Worm (Caenorhabditis elegans) whole organism, L2 larva: Measurements from ENCODE around the gene serp-1.2.
A peak's percentile ranks its signal among the peaks of the same experiment; 100 is the strongest.

Experiments
- F13H6.1 ChIP-seq: sonication (generic microtip); optimal IDR thresholded peaks from 2 replicates; lab custom pipeline; 2016; ENCODE audit warnings: missing genetic modification characterization, missing compliant biosample characterization
- R02D3.7 ChIP-seq: fragments of 150-350 bp; optimal IDR thresholded peaks from 2 replicates; lab custom pipeline; 2014; ENCODE audit warnings: missing biosample characterization, missing genetic modification characterization
- Y55F3AM.14 ChIP-seq: fragments of 200-800 bp; sonication (Bioruptor generic); optimal IDR thresholded peaks from 2 replicates; lab custom pipeline; 2018; ENCODE audit warnings: mild to moderate bottlenecking, missing genetic modification characterization, missing compliant biosample characterization
- alr-1 ChIP-seq: fragments of 150-350 bp; optimal IDR thresholded peaks from 2 replicates; lab custom pipeline; 2014; ENCODE audit warnings: missing biosample characterization, missing genetic modification characterization
- ama-1 ChIP-seq: fragments of 150-350 bp; optimal IDR thresholded peaks from 2 replicates; lab custom pipeline; 2018; ENCODE audit warnings: inconsistent platforms
- blmp-1 ChIP-seq: sonication (generic microtip); optimal IDR thresholded peaks from 2 replicates; lab custom pipeline; 2017; ENCODE audit warnings: missing genetic modification characterization, mild to moderate bottlenecking, missing compliant biosample characterization, antibody characterized with exemption, moderate library complexity; ENCODE audit not compliant: insufficient read depth
- ceh-16 ChIP-seq: fragments of 150-350 bp; optimal IDR thresholded peaks from 2 replicates; lab custom pipeline; 2014; ENCODE audit warnings: missing biosample characterization, missing genetic modification characterization
- ceh-82 ChIP-seq: fragments of 150-350 bp; optimal IDR thresholded peaks from 2 replicates; lab custom pipeline; 2014; ENCODE audit warnings: missing biosample characterization, missing genetic modification characterization
- crh-2 ChIP-seq: sonication (generic microtip); optimal IDR thresholded peaks from 2 replicates; lab custom pipeline; 2017; ENCODE audit warnings: missing biosample characterization, missing genetic modification characterization
- dmd-4 ChIP-seq: sonication (generic microtip); optimal IDR thresholded peaks from 2 replicates; lab custom pipeline; 2017; ENCODE audit warnings: missing biosample characterization, missing genetic modification characterization
- egl-27 ChIP-seq: sonication (generic microtip); optimal IDR thresholded peaks from 3 replicates; lab custom pipeline; 2017; ENCODE audit warnings: missing biosample characterization, missing genetic modification reagents, missing genetic modification characterization
- elt-1 ChIP-seq: fragments of 150-350 bp; optimal IDR thresholded peaks from 2 replicates; lab custom pipeline; 2014; ENCODE audit warnings: missing biosample characterization, missing genetic modification characterization
- elt-3 ChIP-seq: sonication (generic microtip); optimal IDR thresholded peaks from 2 replicates; lab custom pipeline; 2017; ENCODE audit warnings: missing biosample characterization, missing genetic modification characterization
- fos-1 ChIP-seq: fragments of 150-350 bp; optimal IDR thresholded peaks from 2 replicates; lab custom pipeline; 2014; ENCODE audit warnings: missing biosample characterization, missing genetic modification characterization
- gmeb-1 ChIP-seq: fragments of 150-350 bp; optimal IDR thresholded peaks from 2 replicates; lab custom pipeline; 2014; ENCODE audit warnings: missing biosample characterization, missing genetic modification characterization
- lin-11 ChIP-seq: fragments of 150-350 bp; sonication (generic microtip); optimal IDR thresholded peaks from 2 replicates; lab custom pipeline; 2014; ENCODE audit warnings: missing biosample characterization, missing genetic modification characterization, inconsistent platforms, mixed read lengths
- lin-13 ChIP-seq: fragments of 150-350 bp; optimal IDR thresholded peaks from 2 replicates; lab custom pipeline; 2014; ENCODE audit warnings: missing biosample characterization, missing genetic modification reagents, missing genetic modification characterization
- lin-39 ChIP-seq: fragments of 150-350 bp; optimal IDR thresholded peaks from 2 replicates; lab custom pipeline; 2014; ENCODE audit warnings: missing biosample characterization, missing genetic modification reagents, missing genetic modification characterization
- lsy-2 ChIP-seq, 2 experiments: fragments of 150-350 bp in 1 of 2; sonication (generic microtip) in 1 of 2; optimal IDR thresholded peaks; 2 replicates each; lab custom pipeline; 2014 to 2017; ENCODE audit warnings: missing biosample characterization in 2 of 2, missing genetic modification characterization in 2 of 2
- mab-5 ChIP-seq: fragments of 150-350 bp; optimal IDR thresholded peaks from 2 replicates; lab custom pipeline; 2014; ENCODE audit warnings: missing biosample characterization, missing genetic modification characterization
- mbf-1 ChIP-seq: sonication (generic microtip); optimal IDR thresholded peaks from 2 replicates; lab custom pipeline; 2017; ENCODE audit warnings: missing biosample characterization, missing genetic modification characterization
- mdl-1 ChIP-seq, 2 experiments: fragments of 150-350 bp in 1 of 2; sonication (generic microtip) in 1 of 2; optimal IDR thresholded peaks; 2 replicates each; lab custom pipeline; 2017; ENCODE audit warnings: missing biosample characterization in 2 of 2, missing genetic modification characterization in 2 of 2
- nhr-11 ChIP-seq: fragments of 150-350 bp; optimal IDR thresholded peaks from 2 replicates; lab custom pipeline; 2014; ENCODE audit warnings: missing biosample characterization, missing genetic modification characterization
- nhr-12 ChIP-seq: fragments of 150-350 bp; optimal IDR thresholded peaks from 2 replicates; lab custom pipeline; 2014; ENCODE audit warnings: missing biosample characterization, missing genetic modification characterization
- nhr-129 ChIP-seq: fragments of 150-350 bp; optimal IDR thresholded peaks from 2 replicates; lab custom pipeline; 2014; ENCODE audit warnings: missing biosample characterization, missing genetic modification characterization
- nhr-21 ChIP-seq: fragments of 150-350 bp; optimal IDR thresholded peaks from 2 replicates; lab custom pipeline; 2014; ENCODE audit warnings: missing biosample characterization, missing genetic modification characterization
- nhr-23 ChIP-seq: fragments of 150-350 bp; optimal IDR thresholded peaks from 2 replicates; lab custom pipeline; 2014; ENCODE audit warnings: missing biosample characterization, missing genetic modification reagents, missing genetic modification characterization
- nhr-237 ChIP-seq: fragments of 150-350 bp; optimal IDR thresholded peaks from 2 replicates; lab custom pipeline; 2014; ENCODE audit warnings: missing biosample characterization, missing genetic modification characterization
- nhr-25 ChIP-seq: fragments of 150-350 bp; sonication (generic microtip); optimal IDR thresholded peaks from 3 replicates; lab custom pipeline; 2014; ENCODE audit warnings: missing biosample characterization, missing genetic modification characterization
- nhr-6 ChIP-seq: fragments of 150-350 bp; optimal IDR thresholded peaks from 2 replicates; lab custom pipeline; 2014; ENCODE audit warnings: missing biosample characterization, missing genetic modification characterization
- nhr-77 ChIP-seq: fragments of 150-350 bp; optimal IDR thresholded peaks from 2 replicates; lab custom pipeline; 2014; ENCODE audit warnings: missing biosample characterization, missing genetic modification characterization
- peb-1 ChIP-seq: fragments of 150-350 bp; optimal IDR thresholded peaks from 2 replicates; lab custom pipeline; 2014; ENCODE audit warnings: missing biosample characterization, missing genetic modification characterization
- sem-4 ChIP-seq: fragments of 150-350 bp; optimal IDR thresholded peaks from 2 replicates; lab custom pipeline; 2014; ENCODE audit warnings: missing biosample characterization, missing genetic modification reagents, missing genetic modification characterization
- skn-1 ChIP-seq: sonication (generic microtip); optimal IDR thresholded peaks from 2 replicates; lab custom pipeline; 2017; ENCODE audit warnings: missing biosample characterization, missing genetic modification characterization
- sma-3 ChIP-seq: sonication (generic microtip); optimal IDR thresholded peaks from 2 replicates; lab custom pipeline; 2016; ENCODE audit warnings: missing genetic modification reagents, missing genetic modification characterization, missing compliant biosample characterization
- sma-9 ChIP-seq, 2 experiments: fragments of 150-350 bp in 1 of 2; sonication (generic microtip) in 1 of 2; optimal IDR thresholded peaks; 2 replicates each; lab custom pipeline; 2014 to 2016; ENCODE audit warnings: missing genetic modification characterization in 2 of 2, mild to moderate bottlenecking in 1 of 2, missing biosample characterization in 1 of 2, missing compliant biosample characterization in 1 of 2, missing genetic modification reagents in 1 of 2, moderate library complexity in 1 of 2
- snpc-4 ChIP-seq: fragments of 150-350 bp; optimal IDR thresholded peaks from 2 replicates; lab custom pipeline; 2014; ENCODE audit warnings: missing biosample characterization, missing genetic modification characterization
- unc-39 ChIP-seq: fragments of 150-350 bp; optimal IDR thresholded peaks from 2 replicates; lab custom pipeline; 2014; ENCODE audit warnings: missing biosample characterization, missing genetic modification characterization
- unc-55 ChIP-seq: fragments of 150-350 bp; sonication (generic microtip); optimal IDR thresholded peaks from 3 replicates; lab custom pipeline; 2014; ENCODE audit warnings: missing biosample characterization, missing genetic modification reagents, missing genetic modification characterization
- unc-62 ChIP-seq: fragments of 150-350 bp; optimal IDR thresholded peaks from 2 replicates; lab custom pipeline; 2014; ENCODE audit warnings: missing biosample characterization, missing genetic modification reagents, missing genetic modification characterization
- zag-1 ChIP-seq: fragments of 150-350 bp; optimal IDR thresholded peaks from 2 replicates; lab custom pipeline; 2014; ENCODE audit warnings: missing biosample characterization, missing genetic modification characterization
- ztf-1 ChIP-seq: fragments of 200-800 bp; sonication (Bioruptor generic); conservative IDR thresholded peaks from 2 replicates; pipeline ENCODE4 v1.3.6; 2022; ENCODE audit warnings: missing genetic modification characterization, missing compliant biosample characterization
- ztf-11 ChIP-seq: sonication (generic microtip); optimal IDR thresholded peaks from 2 replicates; lab custom pipeline; 2017; ENCODE audit warnings: missing biosample characterization, missing genetic modification characterization
- ztf-4 ChIP-seq: fragments of 150-350 bp; optimal IDR thresholded peaks from 2 replicates; lab custom pipeline; 2014; ENCODE audit warnings: missing biosample characterization, missing genetic modification characterization

serp-1.2 gene

ce11 chrIV:8233268-8233667 is 7.8 kb downstream of the serp-1.2 start:
- TF ChIP-seq blmp-1 (tag; lab: Kevin White, UChicago) (peak; percentile 42), ztf-4 (tag; lab: Kevin White, UChicago) (no peak)

ce11 chrIV:8234088-8234496 is 8.6 kb downstream of the serp-1.2 start:
- TF ChIP-seq unc-55 (GFP tag; lab: Kevin White, UChicago) (no peak), crh-2 (tag; lab: Kevin White, UChicago) (peak; percentile 44), ceh-16 (tag; lab: Kevin White, UChicago) (no peak), ceh-82 (tag; lab: Kevin White, UChicago) (no peak), egl-27 (tag; lab: Kevin White, UChicago) (peak; percentile 6), peb-1 (tag; lab: Kevin White, UChicago) (no peak), nhr-23 (no peak), zag-1 (tag; lab: Kevin White, UChicago) (no peak), R02D3.7 (tag; lab: Kevin White, UChicago) (no peak), lsy-2 (tag; optimal IDR thresholded peaks at IDR 0.05; lab: Kevin White, UChicago) (no peak), mbf-1 (tag; lab: Kevin White, UChicago) (no peak), lin-39 (tag; lab: Kevin White, UChicago) (no peak), ztf-11 (tag; lab: Kevin White, UChicago) (no peak), sma-9 (GFP tag; optimal IDR thresholded peaks at IDR 0.05; lab: Kevin White, UChicago) (peak; percentile 14), sma-9 (tag; optimal IDR thresholded peaks at IDR 0.05; lab: Kevin White, UChicago) (no peak), ama-1 (no peak), dmd-4 (no peak), ztf-1 (GFP tag; lab: Robert Waterston, UW) (no peak), nhr-11 (tag; lab: Kevin White, UChicago) (no peak), lin-13 (GFP tag; lab: Kevin White, UChicago) (no peak), skn-1 (no peak), unc-62 (GFP tag; lab: Kevin White, UChicago) (no peak), nhr-21 (tag; lab: Kevin White, UChicago) (no peak), nhr-77 (tag; lab: Kevin White, UChicago) (no peak), Y55F3AM.14 (no peak), alr-1 (tag; lab: Kevin White, UChicago) (no peak), unc-39 (tag; lab: Kevin White, UChicago) (no peak), sem-4 (no peak), nhr-129 (tag; lab: Kevin White, UChicago) (peak; percentile 20), fos-1 (peak; percentile 57), elt-1 (tag; lab: Kevin White, UChicago) (no peak), nhr-237 (tag; lab: Kevin White, UChicago) (no peak), mdl-1 (tag; optimal IDR thresholded peaks at IDR 0.05; lab: Kevin White, UChicago) (no peak), gmeb-1 (tag; lab: Kevin White, UChicago) (no peak), nhr-6 (tag; lab: Kevin White, UChicago) (no peak), mab-5 (tag; lab: Kevin White, UChicago) (no peak), nhr-12 (no peak), sma-3 (GFP tag; lab: Kevin White, UChicago) (no peak), nhr-25 (tag; lab: Kevin White, UChicago) (no peak), elt-3 (tag; lab: Kevin White, UChicago) (no peak), F13H6.1 (tag; lab: Kevin White, UChicago) (no peak), snpc-4 (tag; lab: Kevin White, UChicago) (no peak), lin-11 (no peak)
